Worm (Caenorhabditis elegans): Measurements from ENCODE around the gene gad-3.

The gad-3 gene

ce11 chrV:9173789-9174188, 984 bp upstream of the gad-3 start, which contains the start of gene pqn-16:
Gene pqn-16 (plus strand): TSS chrV:9174089.
- TF ChIP-seq ceh-43 (GFP tag; optimal IDR thresholded peaks at IDR 0.05) (no peak), hlh-1 (tag; optimal IDR thresholded peaks at IDR 0.05) (no peak), unc-62 (GFP tag; optimal IDR thresholded peaks at IDR 0.05) (no peak), unc-120 (tag; optimal IDR thresholded peaks at IDR 0.05; ENCODE audit: poor library complexity, severe bottlenecking) (no peak), lin-13 (tag; optimal IDR thresholded peaks at IDR 0.05) (no peak)

- TF ChIP-seq ceh-39 (tag; optimal IDR thresholded peaks at IDR 0.05) = no peak
- TF ChIP-seq nhr-12 (tag; optimal IDR thresholded peaks at IDR 0.05) = no peak
- TF ChIP-seq nhr-76 (tag; optimal IDR thresholded peaks at IDR 0.05) = no peak
- TF ChIP-seq M03D4.4 (tag; optimal IDR thresholded peaks at IDR 0.05) = no peak
- no peak for TF ChIP-seq drap-1 (GFP tag; optimal IDR thresholded peaks at IDR 0.05)
- TF ChIP-seq elt-3 (tag; optimal IDR thresholded peaks at IDR 0.05) = no peak
- no peak for TF ChIP-seq pha-4 (tag; optimal IDR thresholded peaks at IDR 0.05)
- TF ChIP-seq mep-1 (tag; optimal IDR thresholded peaks at IDR 0.05) = no peak
- TF ChIP-seq sem-2 (GFP tag; optimal IDR thresholded peaks at IDR 0.05) = no peak
These were observed 4.7 kb downstream of the gad-3 start, which contains the start of gene B0222.11 for ce11 chrV:9168089-9168488. Gene B0222.11 (minus strand): TSS chrV:9168189.

DNA sequence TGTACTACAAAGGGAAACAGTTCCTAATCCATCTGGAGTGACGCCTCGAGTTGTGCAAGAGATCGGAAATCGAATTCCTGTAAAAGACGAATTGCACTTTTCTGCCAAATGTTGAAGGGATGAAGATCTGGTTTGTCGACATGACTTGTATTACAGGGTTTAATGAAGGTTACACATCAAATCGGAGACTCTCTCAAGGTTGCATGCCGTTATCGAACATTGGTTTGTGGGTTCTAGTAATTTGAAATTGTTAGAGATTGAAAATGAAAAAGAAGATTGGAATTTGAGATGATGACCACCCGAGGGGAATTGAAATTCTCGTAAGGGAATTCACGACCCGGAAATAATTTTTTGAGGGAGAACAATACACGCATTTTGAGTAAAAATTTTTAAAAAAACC, 6.5 kb downstream of the gad-3 start:
- TF ChIP-seq sem-2 (GFP tag; optimal IDR thresholded peaks at IDR 0.05) (no peak), mab-5 (tag; optimal IDR thresholded peaks at IDR 0.05) (no peak), flh-1 (GFP tag; optimal IDR thresholded peaks at IDR 0.05) (no peak), mls-2 (tag; optimal IDR thresholded peaks at IDR 0.05) (no peak), ces-1 (GFP tag; optimal IDR thresholded peaks at IDR 0.05) (no peak), lin-32 (GFP tag; optimal IDR thresholded peaks at IDR 0.05) (no peak), nhr-76 (tag; optimal IDR thresholded peaks at IDR 0.05) (no peak), nhr-237 (tag; optimal IDR thresholded peaks at IDR 0.05) (no peak), blmp-1 (tag; optimal IDR thresholded peaks at IDR 0.05) (no peak), unc-62 (GFP tag; optimal IDR thresholded peaks at IDR 0.05) (no peak), bed-3 (GFP tag; optimal IDR thresholded peaks at IDR 0.05) (no peak), snpc-4 (tag; optimal IDR thresholded peaks at IDR 0.05) (no peak)

DNA sequence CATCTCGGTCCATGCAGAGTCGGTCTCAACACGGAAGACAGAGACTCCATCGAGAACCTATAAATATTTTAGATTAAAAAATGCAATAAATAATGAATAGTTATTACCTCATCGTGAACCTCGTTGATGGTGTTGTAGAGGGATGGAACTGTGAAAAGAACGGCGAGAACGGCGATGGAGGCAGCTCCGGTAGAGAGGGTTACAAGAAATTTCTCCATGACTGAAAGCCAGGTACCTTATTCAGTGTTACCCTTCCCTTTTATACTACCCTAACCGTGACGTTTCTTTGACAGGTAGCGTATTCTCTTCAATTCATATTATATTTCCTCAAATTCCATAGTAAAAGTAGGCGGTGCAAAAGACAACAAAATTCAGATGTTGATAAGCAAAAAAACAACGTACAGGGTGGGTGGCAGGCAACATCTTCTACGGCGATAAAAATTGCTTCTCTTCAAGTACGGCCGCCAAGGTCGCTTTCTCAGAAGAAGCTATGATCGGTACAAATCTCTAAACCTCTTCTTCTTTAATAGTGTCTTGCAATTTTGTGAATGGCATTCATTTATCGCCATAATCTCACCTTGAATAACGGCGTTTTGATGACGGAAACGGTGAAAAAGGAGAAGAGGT, 7.6 kb downstream of the gad-3 start, which contains the start of gene col-10:
col-10 (minus strand) TSS at position 235 of the 627 bp plus-strand sequence.
- TF ChIP-seq ham-2 (GFP tag; optimal IDR thresholded peaks at IDR 0.05) (peak; percentile 66), elt-3 (tag; optimal IDR thresholded peaks at IDR 0.05) (no peak)

- TF ChIP-seq nhr-2 (tag; optimal IDR thresholded peaks at IDR 0.05) (no peak), blmp-1 (tag; optimal IDR thresholded peaks at IDR 0.05) (no peak), lin-13 (tag; optimal IDR thresholded peaks at IDR 0.05) (no peak), unc-62 (GFP tag; optimal IDR thresholded peaks at IDR 0.05) (no peak), M03D4.4 (tag; optimal IDR thresholded peaks at IDR 0.05) (no peak), flh-1 (GFP tag; optimal IDR thresholded peaks at IDR 0.05) (no peak), ces-1 (GFP tag; optimal IDR thresholded peaks at IDR 0.05) (no peak), sptf-1 (tag; optimal IDR thresholded peaks at IDR 0.05) (no peak), nhr-28 (tag; optimal IDR thresholded peaks at IDR 0.05) (no peak), tbx-8 (GFP tag; optimal IDR thresholded peaks at IDR 0.05) (no peak), unc-120 (tag; optimal IDR thresholded peaks at IDR 0.05; ENCODE audit: poor library complexity, severe bottlenecking) (no peak), mep-1 (tag; optimal IDR thresholded peaks at IDR 0.05) (no peak), lin-32 (GFP tag; optimal IDR thresholded peaks at IDR 0.05) (no peak)
These were observed 8.9 kb downstream of the gad-3 start for ce11 chrV:9163897-9164296.

DNA sequence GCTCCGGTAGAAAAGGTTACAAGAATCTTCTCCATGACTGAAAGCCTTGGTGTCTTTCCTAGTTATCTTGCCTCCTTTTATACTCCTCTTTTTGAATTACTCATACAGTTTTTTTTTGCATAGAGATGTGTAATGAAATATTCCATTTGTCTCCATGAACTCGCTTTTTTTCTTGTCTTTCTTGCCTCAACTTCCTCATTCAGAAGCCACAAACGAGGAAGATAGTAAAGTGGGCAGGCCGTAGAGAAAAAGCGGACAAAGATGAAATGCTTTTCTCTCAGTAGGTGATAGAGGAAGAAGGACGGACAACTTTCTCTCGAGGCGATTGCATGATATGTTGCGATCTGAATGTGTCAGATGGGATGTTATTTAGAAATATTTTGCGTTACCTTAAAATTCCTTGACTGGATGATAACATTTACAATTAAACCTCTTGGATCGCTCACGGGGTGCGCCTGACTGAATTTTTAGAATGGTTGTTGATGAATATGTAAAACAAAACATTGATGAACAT, 9.8 kb downstream of the gad-3 start, which contains the start of gene col-145:
col-145 (minus strand) TSS at position 51 of the 514 bp plus-strand sequence.
- TF ChIP-seq tbx-8 (GFP tag; optimal IDR thresholded peaks at IDR 0.05) (no peak), nhr-76 (tag; optimal IDR thresholded peaks at IDR 0.05) (no peak), lin-13 (tag; optimal IDR thresholded peaks at IDR 0.05) (no peak), bed-3 (GFP tag; optimal IDR thresholded peaks at IDR 0.05) (no peak), flh-1 (GFP tag; optimal IDR thresholded peaks at IDR 0.05) (no peak), hlh-1 (tag; optimal IDR thresholded peaks at IDR 0.05) (no peak), sem-2 (GFP tag; optimal IDR thresholded peaks at IDR 0.05) (no peak), mab-5 (tag; optimal IDR thresholded peaks at IDR 0.05) (no peak), ceh-43 (GFP tag; optimal IDR thresholded peaks at IDR 0.05) (no peak), mep-1 (tag; optimal IDR thresholded peaks at IDR 0.05) (no peak), unc-62 (GFP tag; optimal IDR thresholded peaks at IDR 0.05) (no peak), ceh-39 (tag; optimal IDR thresholded peaks at IDR 0.05) (no peak), drap-1 (GFP tag; optimal IDR thresholded peaks at IDR 0.05) (no peak), snpc-4 (tag; optimal IDR thresholded peaks at IDR 0.05) (no peak), nhr-12 (tag; optimal IDR thresholded peaks at IDR 0.05) (no peak)
